Fruit fly (Drosophila melanogaster) whole organism, wandering third instar larva: ENCODE measurements around the gene Samuel.

Experiments
- HLH106 ChIP-seq: fragments of 200-800 bp; optimal IDR thresholded peaks from 3 replicates; lab custom pipeline; 2019; ENCODE audit warnings: missing biosample characterization, mild to moderate bottlenecking, missing genetic modification characterization, moderate library complexity
- Hr78 ChIP-seq: fragments of >200 bp; optimal IDR thresholded peaks from 2 replicates; lab custom pipeline; 2017; ENCODE audit warnings: missing biosample characterization, missing genetic modification characterization
- Hr83 ChIP-seq: fragments of 200-300 bp; sonication (Bioruptor generic); optimal IDR thresholded peaks from 2 replicates; lab custom pipeline; 2016; ENCODE audit warnings: missing biosample characterization, mild to moderate bottlenecking, missing genetic modification characterization, moderate library complexity; ENCODE audit not compliant: poor library complexity, severe bottlenecking
- Mio ChIP-seq: sonication (Bioruptor generic); optimal IDR thresholded peaks from 2 replicates; lab custom pipeline; 2016; ENCODE audit warnings: missing biosample characterization, missing genetic modification characterization
- Sp1 ChIP-seq: fragments of 200-800 bp; sonication (Bioruptor generic); optimal IDR thresholded peaks from 3 replicates; lab custom pipeline; 2019; ENCODE audit warnings: missing biosample characterization, mild to moderate bottlenecking, missing genetic modification characterization, moderate library complexity
- Vsx2 ChIP-seq: fragments of 200-300, 225-300 bp; sonication (Bioruptor generic); optimal IDR thresholded peaks from 2 replicates; lab custom pipeline; 2018; ENCODE audit warnings: missing biosample characterization, missing genetic modification characterization; ENCODE audit not compliant: partially characterized antibody
- fru ChIP-seq: fragments of 200-800 bp; sonication (Bioruptor generic); optimal IDR thresholded peaks from 3 replicates; lab custom pipeline; 2016; ENCODE audit warnings: missing biosample characterization, mild to moderate bottlenecking, missing genetic modification characterization
- h ChIP-seq: fragments of 200-800 bp; sonication (Bioruptor generic); optimal IDR thresholded peaks from 3 replicates; lab custom pipeline; 2016; ENCODE audit warnings: missing biosample characterization, mild to moderate bottlenecking, missing genetic modification characterization
- jim ChIP-seq: fragments of 175-275, 200-325 bp; sonication (Bioruptor generic); optimal IDR thresholded peaks from 2 replicates; lab custom pipeline; 2016; ENCODE audit warnings: missing biosample characterization, mild to moderate bottlenecking, missing genetic modification characterization
- psq ChIP-seq: fragments of 200-800 bp; sonication (Bioruptor generic); optimal IDR thresholded peaks from 3 replicates; lab custom pipeline; 2017; ENCODE audit warnings: missing biosample characterization, mild to moderate bottlenecking, missing genetic modification characterization, moderate library complexity
- sage ChIP-seq: fragments of 200-800 bp; sonication (Bioruptor generic); optimal IDR thresholded peaks from 2 replicates; lab custom pipeline; 2016; ENCODE audit warnings: missing biosample characterization, mild to moderate bottlenecking, missing genetic modification characterization
- woc ChIP-seq: sonication (Bioruptor generic); optimal IDR thresholded peaks from 2 replicates; lab custom pipeline; 2016; ENCODE audit warnings: missing biosample characterization, mild to moderate bottlenecking, missing genetic modification characterization

dm6 chr2L:10968009-10968383, 98.8 kb downstream of the Samuel start:
- TF ChIP-seq sage (GFP tag; lab: Kevin White, UChicago) (no peak), Mio (GFP tag; lab: Kevin White, UChicago) (no peak), h (no peak), Hr83 (GFP tag; lab: Kevin White, UChicago) (no peak), Vsx2 (GFP tag; lab: Kevin White, UChicago) (no peak), psq (no peak), fru (GFP tag; lab: Kevin White, UChicago) (no peak), Hr78 (GFP tag; lab: Kevin White, UChicago) (no peak), Sp1 (no peak), HLH106 (tag; lab: Kevin White, UChicago) (no peak), woc (no peak), jim (GFP tag; lab: Kevin White, UChicago) (no peak)
